Fruit fly (Drosophila melanogaster): ENCODE measurements around the gene CycJ.

CycJ gene

dm6 chr3L:3452684-3453083 lies 13.5 kb upstream of the CycJ start:
- no peak for TF ChIP-seq maf-S (GFP tag; optimal IDR thresholded peaks at IDR 0.05)
- TF ChIP-seq vvl (GFP tag; IDR thresholded peaks at IDR 0.05), result no peak
- no peak for TF ChIP-seq toy (GFP tag; IDR thresholded peaks at IDR 0.05)
- no peak for TF ChIP-seq Hand (GFP tag; optimal IDR thresholded peaks at IDR 0.05)
- peak; percentile 11 to 26 for TF ChIP-seq tll (GFP tag; optimal IDR thresholded peaks at IDR 0.05)
- TF ChIP-seq Ssrp (tag; optimal IDR thresholded peaks at IDR 0.05), result no peak
- no peak for TF ChIP-seq nmo (GFP tag; optimal IDR thresholded peaks at IDR 0.05)
- no peak for TF ChIP-seq CG13424 (tag; optimal IDR thresholded peaks at IDR 0.05)
- no peak for TF ChIP-seq CG4328 (GFP tag; optimal IDR thresholded peaks at IDR 0.05)
- no peak for TF ChIP-seq Doc3 (GFP tag; IDR thresholded peaks at IDR 0.05; ENCODE audit: partially characterized antibody)
- no peak for TF ChIP-seq Fer2 (tag; optimal IDR thresholded peaks at IDR 0.05)
- TF ChIP-seq Sry-β (GFP tag; optimal IDR thresholded peaks at IDR 0.05), result peak; percentile 9
- no peak for TF ChIP-seq H2.0 (GFP tag; IDR thresholded peaks at IDR 0.05)
- TF ChIP-seq Mrtf (GFP tag; IDR thresholded peaks at IDR 0.05), result no peak
- peak; percentile 25 for TF ChIP-seq CG15479 (GFP tag; optimal IDR thresholded peaks at IDR 0.05)
- no peak for TF ChIP-seq rib (GFP tag; IDR thresholded peaks at IDR 0.05)
- TF ChIP-seq CG10366 (GFP tag; IDR thresholded peaks at IDR 0.05), result no peak
- TF ChIP-seq CG17361 (GFP tag; IDR thresholded peaks at IDR 0.05), result no peak
- 0 out of 3 replicates have a peak, but pooled peaks have one; percentile 35 for TF ChIP-seq ci (GFP tag; IDR thresholded peaks at IDR 0.05)
- no peak for TF ChIP-seq HHEX (GFP tag; optimal IDR thresholded peaks at IDR 0.05)
- TF ChIP-seq twi (tag; optimal IDR thresholded peaks at IDR 0.05), result no peak
- TF ChIP-seq Ravus (GFP tag; IDR thresholded peaks at IDR 0.05), result no peak
- peak; percentile 54 for TF ChIP-seq sens (GFP tag)
- no peak for TF ChIP-seq CG13624 (GFP tag; optimal IDR thresholded peaks at IDR 0.05)

dm6 chr3L:3454430-3454829 lies 11.8 kb upstream of the CycJ start:
- TF ChIP-seq vnd (GFP tag; IDR thresholded peaks at IDR 0.05; ENCODE audit: partially characterized antibody) (no peak), CG2120 (GFP tag; optimal IDR thresholded peaks at IDR 0.05) (no peak), bcd (GFP tag; optimal IDR thresholded peaks at IDR 0.05) (no peak), en (GFP tag; optimal IDR thresholded peaks at IDR 0.05) (no peak), jing (GFP tag; optimal IDR thresholded peaks at IDR 0.05) (no peak), CG1602 (GFP tag; optimal IDR thresholded peaks at IDR 0.05) (no peak), sna (GFP tag; IDR thresholded peaks at IDR 0.05; ENCODE audit: partially characterized antibody) (no peak), tll (GFP tag; optimal IDR thresholded peaks at IDR 0.05) (no peak), CG30020 (tag; optimal IDR thresholded peaks at IDR 0.05) (no peak), CG8281 (tag; optimal IDR thresholded peaks at IDR 0.05) (peak; percentile 96), sr (GFP tag; IDR thresholded peaks at IDR 0.05) (0 out of 3 replicates have a peak, but pooled peaks have one; percentile 38), CG1832 (GFP tag; optimal IDR thresholded peaks at IDR 0.05) (no peak), abd-A (tag; optimal IDR thresholded peaks at IDR 0.05) (peak; percentile 39), mam (GFP tag; optimal IDR thresholded peaks at IDR 0.05) (no peak), sd (tag; optimal IDR thresholded peaks at IDR 0.05) (peak; percentile 50)

- TF ChIP-seq CG7839 (tag; optimal IDR thresholded peaks at IDR 0.05) (peak; percentile 46), CG7372 (GFP tag; IDR thresholded peaks at IDR 0.05) (peak; percentile 34; the same call in 1 of the 2 replicates), Lhr (GFP tag; optimal IDR thresholded peaks at IDR 0.05) (no peak), CG1233 (GFP tag; optimal IDR thresholded peaks at IDR 0.05) (no peak), CG11504 (tag; optimal IDR thresholded peaks at IDR 0.05) (peak; percentile 60), CG14050 (GFP tag; IDR thresholded peaks at IDR 0.05) (no peak), CG14014 (GFP tag; IDR thresholded peaks at IDR 0.05) (0 out of 2 replicates have a peak, but pooled peaks have one; percentile 16), lilli (GFP tag; optimal IDR thresholded peaks at IDR 0.05) (no peak), CG6272 (GFP tag; IDR thresholded peaks at IDR 0.05) (0 out of 2 replicates have a peak, but pooled peaks have one; percentile 10), CG2889 (GFP tag; IDR thresholded peaks at IDR 0.05) (no peak), zf30C (GFP tag; optimal IDR thresholded peaks at IDR 0.05) (no peak), ranshi (GFP tag; IDR thresholded peaks at IDR 0.05) (0 out of 2 replicates have a peak, but pooled peaks have one; percentile 17)
Measured at dm6 chr3L:3454921-3455554, 11.2 kb upstream of the CycJ start.
